Fruit fly (Drosophila melanogaster): ENCODE measurements around the gene CG15576.

DNA sequence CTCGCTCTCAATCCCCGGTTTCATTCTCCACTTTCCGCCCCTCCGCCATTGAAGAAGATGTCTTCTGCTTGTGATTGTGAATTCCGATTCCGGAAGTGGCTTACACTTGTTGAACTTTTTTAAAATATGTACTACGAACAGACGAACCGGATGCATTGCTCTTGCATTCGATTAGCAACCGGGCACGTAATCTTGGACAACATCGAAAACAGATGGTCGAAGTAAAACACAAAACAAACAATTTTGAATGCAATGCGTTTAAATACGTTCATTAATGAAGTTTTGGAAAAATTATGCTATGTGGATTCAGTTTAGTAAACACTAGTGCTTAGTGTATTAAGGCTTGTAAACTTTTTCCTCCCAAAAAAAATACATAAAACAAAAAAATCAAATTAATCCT, 6.6 kb downstream of the CG15576 start, which contains the start of gene Muc4B:
- TF ChIP-seq EcR (GFP tag; optimal IDR thresholded peaks at IDR 0.05) (no peak), CG32121 (GFP tag; IDR thresholded peaks at IDR 0.05) (no peak), CG8159 (tag; optimal IDR thresholded peaks at IDR 0.05) (no peak), CG13204 (GFP tag; optimal IDR thresholded peaks at IDR 0.05) (no peak), CG9948 (tag; optimal IDR thresholded peaks at IDR 0.05) (no peak), D1 (tag; optimal IDR thresholded peaks at IDR 0.05) (no peak), CG12605 (GFP tag; IDR thresholded peaks at IDR 0.05) (no peak), CG34367 (tag; optimal IDR thresholded peaks at IDR 0.05) (no peak), CG15710 (tag; optimal IDR thresholded peaks at IDR 0.05) (no peak)
